Worm (Caenorhabditis elegans) whole organism, young adult: ENCODE data around the gene swan-2.

Experiments used
- B0019.2 ChIP-seq: fragments of 200-800 bp; sonication (Bioruptor generic); conservative IDR thresholded peaks from 2 replicates; pipeline ENCODE4 v1.3.6; 2022; ENCODE audit warnings: missing genetic modification reagents, missing genetic modification characterization, missing compliant biosample characterization
- F22D6.2 ChIP-seq: sonication (generic microtip); optimal IDR thresholded peaks from 2 replicates; lab custom pipeline; 2016; ENCODE audit warnings: mild to moderate bottlenecking, missing genetic modification characterization, missing compliant biosample characterization
- F33H1.4 ChIP-seq: fragments of 200-800 bp; sonication (Bioruptor generic); IDR thresholded peaks from 2 replicates; pipeline ENCODE4 v1.3.6; 2022; ENCODE audit warnings: missing genetic modification reagents, missing genetic modification characterization, missing compliant biosample characterization
- F37B4.10 ChIP-seq: fragments of 200-800 bp; sonication (Bioruptor generic); IDR thresholded peaks from 2 replicates; pipeline ENCODE4 v1.3.6; 2022; ENCODE audit warnings: missing genetic modification characterization, missing compliant biosample characterization
- F52B5.7 ChIP-seq: sonication (generic microtip); optimal IDR thresholded peaks from 2 replicates; lab custom pipeline; 2016; ENCODE audit warnings: mild to moderate bottlenecking, missing genetic modification characterization, missing compliant biosample characterization
- F57C9.4 ChIP-seq: sonication (generic microtip); optimal IDR thresholded peaks from 2 replicates; lab custom pipeline; 2017; ENCODE audit warnings: mild to moderate bottlenecking, missing genetic modification characterization, missing compliant biosample characterization
- K11D2.4 ChIP-seq: fragments of 200-800 bp; sonication (Bioruptor generic); IDR thresholded peaks from 2 replicates; pipeline ENCODE4 v1.3.6; 2022; ENCODE audit warnings: missing genetic modification reagents, missing genetic modification characterization, missing compliant biosample characterization
- T07F8.4 ChIP-seq: sonication (generic microtip); optimal IDR thresholded peaks from 2 replicates; lab custom pipeline; 2016; ENCODE audit warnings: mild to moderate bottlenecking, missing genetic modification characterization, moderate library complexity, missing compliant biosample characterization
- T26A5.8 ChIP-seq: sonication (generic microtip); optimal IDR thresholded peaks from 2 replicates; lab custom pipeline; 2016; ENCODE audit warnings: missing genetic modification characterization, missing compliant biosample characterization
- Y53F4B.3 ChIP-seq: fragments of 200-800 bp; sonication (Bioruptor generic); IDR thresholded peaks from 2 replicates; pipeline ENCODE4 v1.3.6; 2022; ENCODE audit warnings: missing genetic modification reagents, missing genetic modification characterization, missing compliant biosample characterization
- Y67H2A.10 ChIP-seq: fragments of 200-800 bp; sonication (Bioruptor generic); conservative IDR thresholded peaks from 2 replicates; pipeline ENCODE4 v1.3.6; 2022; ENCODE audit warnings: missing genetic modification reagents, missing genetic modification characterization, missing compliant biosample characterization
- ZK185.1 ChIP-seq: sonication (generic microtip); optimal IDR thresholded peaks from 2 replicates; lab custom pipeline; 2016; ENCODE audit warnings: mild to moderate bottlenecking, missing genetic modification characterization, missing compliant biosample characterization; ENCODE audit not compliant: poor library complexity, severe bottlenecking
- aptf-2 ChIP-seq: fragments of 200-800 bp; sonication (Bioruptor generic); conservative IDR thresholded peaks from 2 replicates; pipeline ENCODE4 v1.3.6; 2022; ENCODE audit warnings: missing genetic modification reagents, missing genetic modification characterization, missing compliant biosample characterization
- attf-3 ChIP-seq: fragments of 200-800 bp; sonication (Bioruptor generic); conservative IDR thresholded peaks from 2 replicates; pipeline ENCODE4 v1.3.6; 2022; ENCODE audit warnings: missing genetic modification reagents, missing genetic modification characterization, missing compliant biosample characterization
- attf-5 ChIP-seq: fragments of 200-800 bp; sonication (Bioruptor generic); optimal IDR thresholded peaks from 2 replicates; lab custom pipeline; 2018; ENCODE audit warnings: mild to moderate bottlenecking, missing genetic modification characterization, missing compliant biosample characterization
- attf-6 ChIP-seq: fragments of 200-800 bp; sonication (Bioruptor generic); IDR thresholded peaks from 2 replicates; pipeline ENCODE4 v1.3.6; 2022; ENCODE audit warnings: missing genetic modification reagents, missing genetic modification characterization, missing compliant biosample characterization
- bed-1 ChIP-seq: fragments of 200-800 bp; sonication (Bioruptor generic); IDR thresholded peaks from 2 replicates; pipeline ENCODE4 v1.3.6; 2022; ENCODE audit warnings: missing genetic modification reagents, missing genetic modification characterization, missing compliant biosample characterization
- bed-2 ChIP-seq: fragments of 200-800 bp; sonication (Bioruptor generic); IDR thresholded peaks from 2 replicates; pipeline ENCODE4 v1.3.6; 2022; ENCODE audit warnings: missing genetic modification reagents, missing genetic modification characterization, missing compliant biosample characterization
- cebp-1 ChIP-seq, 2 experiments: fragments of 200-800 bp in 1 of 2; sonication (Bioruptor generic) in 1 of 2; sonication (generic microtip) in 1 of 2; IDR thresholded peaks in 1 of 2; optimal IDR thresholded peaks in 1 of 2; 2 replicates each; pipeline versions ENCODE4 v1.3.6 to Lab custom; 2017 to 2022; ENCODE audit warnings: missing compliant biosample characterization in 2 of 2, missing genetic modification characterization in 2 of 2, mild to moderate bottlenecking in 1 of 2, missing genetic modification reagents in 1 of 2, moderate library complexity in 1 of 2
- chd-7 ChIP-seq: sonication (generic microtip); optimal IDR thresholded peaks from 2 replicates; lab custom pipeline; 2016; ENCODE audit warnings: mild to moderate bottlenecking, missing genetic modification characterization, moderate library complexity, missing compliant biosample characterization
- dpff-1 ChIP-seq: sonication (generic microtip); optimal IDR thresholded peaks from 2 replicates; lab custom pipeline; 2017; ENCODE audit warnings: mild to moderate bottlenecking, missing genetic modification characterization, missing compliant biosample characterization
- dpl-1 ChIP-seq: fragments of 150-350 bp; optimal IDR thresholded peaks from 2 replicates; lab custom pipeline; 2014; ENCODE audit warnings: missing biosample characterization, missing genetic modification reagents, missing genetic modification characterization
- egl-18 ChIP-seq: fragments of 200-800 bp; sonication (Bioruptor generic); IDR thresholded peaks from 2 replicates; pipeline ENCODE4 v1.3.6; 2022; ENCODE audit warnings: missing genetic modification reagents, missing genetic modification characterization, missing compliant biosample characterization
- egl-44 ChIP-seq: fragments of 200-800 bp; sonication (Bioruptor generic); IDR thresholded peaks from 2 replicates; pipeline ENCODE4 v1.3.6; 2022; ENCODE audit warnings: missing genetic modification reagents, missing genetic modification characterization, missing compliant biosample characterization
- egrh-3 ChIP-seq: fragments of 200-800 bp; sonication (Bioruptor generic); IDR thresholded peaks from 2 replicates; pipeline ENCODE4 v1.3.6; 2022; ENCODE audit warnings: missing genetic modification reagents, missing genetic modification characterization, missing compliant biosample characterization
- him-1 ChIP-seq: sonication (generic microtip); optimal IDR thresholded peaks from 2 replicates; lab custom pipeline; 2016; ENCODE audit warnings: missing genotype, missing genetic modification reagents, missing genetic modification characterization, missing compliant biosample characterization
- lag-1 ChIP-seq: fragments of 200-800 bp; sonication (Bioruptor generic); IDR thresholded peaks from 2 replicates; pipeline ENCODE4 v1.3.6; 2022; ENCODE audit warnings: missing genetic modification reagents, missing genetic modification characterization, missing compliant biosample characterization
- lin-26 ChIP-seq: fragments of 200-800 bp; sonication (Bioruptor generic); IDR thresholded peaks from 2 replicates; pipeline ENCODE4 v1.3.6; 2022; ENCODE audit warnings: missing genetic modification reagents, missing genetic modification characterization, missing compliant biosample characterization
- lin-35 ChIP-seq, 3 experiments: fragments of 150-350 bp in 2 of 3; sonication (generic microtip) in 1 of 3; optimal IDR thresholded peaks; 2 replicates each; lab custom pipeline; 2014 to 2018; ENCODE audit warnings: missing biosample characterization in 3 of 3, missing genetic modification characterization in 3 of 3, missing genetic modification reagents in 3 of 3
- lin-40 ChIP-seq: sonication (generic microtip); optimal IDR thresholded peaks from 2 replicates; lab custom pipeline; 2016; ENCODE audit warnings: missing genetic modification characterization, mild to moderate bottlenecking, missing compliant biosample characterization, missing genotype, missing genetic modification reagents
- lin-54 ChIP-seq: fragments of 200-800 bp; sonication (Bioruptor generic); optimal IDR thresholded peaks from 2 replicates; lab custom pipeline; 2018; ENCODE audit warnings: mild to moderate bottlenecking, missing genetic modification characterization, missing compliant biosample characterization
- madf-10 ChIP-seq: sonication (generic microtip); optimal IDR thresholded peaks from 2 replicates; lab custom pipeline; 2016; ENCODE audit warnings: mild to moderate bottlenecking, missing genetic modification characterization, missing compliant biosample characterization
- madf-3 ChIP-seq: fragments of 200-800 bp; sonication (Bioruptor generic); IDR thresholded peaks from 2 replicates; pipeline ENCODE4 v1.3.6; 2022; ENCODE audit warnings: missing genetic modification reagents, missing genetic modification characterization, missing compliant biosample characterization
- madf-8 ChIP-seq: fragments of 200-800 bp; sonication (Bioruptor generic); conservative IDR thresholded peaks from 2 replicates; pipeline ENCODE4 v1.3.6; 2022; ENCODE audit warnings: missing genetic modification reagents, missing genetic modification characterization, missing compliant biosample characterization
- mcd-1 ChIP-seq: fragments of 200-800 bp; sonication (Bioruptor generic); IDR thresholded peaks from 2 replicates; pipeline ENCODE4 v1.3.6; 2022; ENCODE audit warnings: missing genetic modification reagents, missing genetic modification characterization, missing compliant biosample characterization
- mel-28 ChIP-seq: sonication (generic microtip); optimal IDR thresholded peaks from 2 replicates; lab custom pipeline; 2016; ENCODE audit warnings: borderline replicate concordance, mild to moderate bottlenecking, missing genetic modification characterization, missing compliant biosample characterization
- mes-4 ChIP-seq: sonication (generic microtip); optimal IDR thresholded peaks from 2 replicates; lab custom pipeline; 2016; ENCODE audit warnings: missing genotype, missing genetic modification characterization, missing compliant biosample characterization
- nfya-1 ChIP-seq: sonication (generic microtip); optimal IDR thresholded peaks from 2 replicates; lab custom pipeline; 2017; ENCODE audit warnings: antibody characterized with exemption, missing compliant biosample characterization, missing genetic modification characterization, borderline replicate concordance; ENCODE audit not compliant: insufficient read depth
- pbrm-1 ChIP-seq: fragments of 200-800 bp; sonication (Bioruptor generic); IDR thresholded peaks from 2 replicates; pipeline ENCODE4 v1.3.6; 2022; ENCODE audit warnings: missing genetic modification reagents, missing genetic modification characterization, missing compliant biosample characterization
- rcor-1 ChIP-seq: fragments of 200-800 bp; sonication (Bioruptor generic); IDR thresholded peaks from 2 replicates; pipeline ENCODE4 v1.3.6; 2022; ENCODE audit warnings: missing genetic modification reagents, missing genetic modification characterization, missing compliant biosample characterization
- sea-2 ChIP-seq: fragments of 200-800 bp; sonication (Bioruptor generic); IDR thresholded peaks from 2 replicates; pipeline ENCODE4 v1.3.6; 2022; ENCODE audit warnings: missing genetic modification characterization, missing compliant biosample characterization
- snpc-3.4 ChIP-seq: sonication (generic microtip); optimal IDR thresholded peaks from 2 replicates; lab custom pipeline; 2017; ENCODE audit warnings: missing genetic modification characterization, mild to moderate bottlenecking, missing compliant biosample characterization, antibody characterized with exemption, moderate library complexity, missing genotype, missing genetic modification reagents
- tbx-9 ChIP-seq: sonication (generic microtip); optimal IDR thresholded peaks from 2 replicates; lab custom pipeline; 2016; ENCODE audit warnings: borderline replicate concordance, missing genetic modification characterization, inconsistent platforms, missing compliant biosample characterization
- tlf-1 ChIP-seq: fragments of 200-800 bp; sonication (Bioruptor generic); optimal IDR thresholded peaks from 2 replicates; lab custom pipeline; 2018; ENCODE audit warnings: mild to moderate bottlenecking, missing genetic modification characterization, missing compliant biosample characterization
- unc-130 ChIP-seq: sonication (generic microtip); optimal IDR thresholded peaks from 2 replicates; lab custom pipeline; 2016; ENCODE audit warnings: missing genetic modification reagents, missing genetic modification characterization, missing compliant biosample characterization
- xnd-1 ChIP-seq: sonication (generic microtip); optimal IDR thresholded peaks from 2 replicates; lab custom pipeline; 2016; ENCODE audit warnings: missing genotype, missing genetic modification reagents, missing genetic modification characterization, missing compliant biosample characterization
- zfh-2 ChIP-seq: fragments of 200-800 bp; sonication (Bioruptor generic); conservative IDR thresholded peaks from 2 replicates; pipeline ENCODE4 v1.3.6; 2022; ENCODE audit warnings: missing genetic modification reagents, missing genetic modification characterization, missing compliant biosample characterization

swan-2 gene

DNA sequence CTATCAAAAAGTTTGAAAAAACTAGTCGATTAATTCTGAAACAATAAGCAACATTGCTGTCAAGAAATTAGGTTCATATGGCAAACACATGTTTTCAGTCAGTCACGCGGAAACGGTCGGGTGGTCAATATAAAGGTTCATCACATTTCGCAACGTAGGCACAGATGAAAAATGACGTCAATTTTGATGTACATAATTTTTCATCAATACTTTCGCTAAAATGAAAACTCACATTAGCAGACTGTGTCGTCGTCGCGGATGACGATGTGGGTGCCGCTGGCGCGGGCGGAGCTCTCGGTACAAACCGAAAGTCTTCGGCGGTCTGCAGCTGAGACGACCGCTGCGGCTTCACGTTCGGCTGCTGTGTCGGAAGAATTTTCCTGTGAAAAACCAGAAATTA lies at the start of gene swan-2:
Gene swan-2 (minus strand): TSS at position 380 of the 400 bp plus-strand sequence.
- TF ChIP-seq sea-2 (no peak), F57C9.4 (tag; lab: Kevin White, UChicago) (no peak), aptf-2 (no peak), rcor-1 (GFP tag; lab: Robert Waterston, UW) (no peak), attf-5 (GFP tag; lab: Kevin White, UChicago) (peak; percentile 11), Y53F4B.3 (no peak), B0019.2 (GFP tag; lab: Robert Waterston, UW) (no peak), mcd-1 (GFP tag; lab: Robert Waterston, UW) (no peak), F33H1.4 (GFP tag; lab: Robert Waterston, UW) (no peak), snpc-3.4 (tag; lab: Kevin White, UChicago) (no peak), egrh-3 (peak; percentile 46; the same call in 1 of the 2 replicates), chd-7 (no peak), T07F8.4 (no peak), madf-10 (no peak), F52B5.7 (tag; lab: Kevin White, UChicago) (no peak), lag-1 (no peak), egl-44 (GFP tag; lab: Robert Waterston, UW) (no peak), K11D2.4 (GFP tag; lab: Robert Waterston, UW) (no peak), mes-4 (tag; lab: Kevin White, UChicago) (no peak), unc-130 (no peak), F22D6.2 (tag; lab: Kevin White, UChicago) (no peak), nfya-1 (tag; lab: Kevin White, UChicago) (no peak), dpff-1 (tag; lab: Kevin White, UChicago) (no peak), xnd-1 (tag; lab: Kevin White, UChicago) (no peak), lin-35 (GFP tag; optimal IDR thresholded peaks at IDR 0.05; lab: Kevin White, UChicago) (no peak), zfh-2 (GFP tag; lab: Robert Waterston, UW) (peak; percentile 83), lin-40 (tag; lab: Kevin White, UChicago) (no peak), cebp-1 (GFP tag; IDR thresholded peaks at IDR 0.05; lab: Robert Waterston, UW) (peak; percentile 84), cebp-1 (tag; optimal IDR thresholded peaks at IDR 0.05; lab: Kevin White, UChicago) (peak; percentile 91), egl-18 (no peak)

DNA sequence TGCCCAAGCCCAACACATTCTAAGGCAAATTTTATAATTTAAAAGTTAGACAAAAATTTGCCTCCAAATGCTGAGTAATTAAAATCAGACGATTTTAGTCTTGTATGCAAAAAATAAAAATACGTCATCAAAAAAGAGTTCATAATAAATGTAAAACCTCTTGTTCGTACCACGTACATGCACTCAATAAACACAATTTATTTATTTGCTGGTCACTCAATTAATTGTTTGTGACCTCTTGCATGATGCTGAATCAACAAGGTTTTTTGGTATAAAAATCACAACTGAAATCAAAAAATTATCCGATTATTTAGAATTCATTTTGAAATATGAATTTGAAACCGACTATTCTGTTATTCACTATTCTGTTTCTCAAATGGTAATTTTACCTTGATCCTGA lies 46.1 kb upstream of the swan-2 start, which contains the start of gene hpx-2:
Gene hpx-2 (plus strand): TSS at position 301 of the 400 bp plus-strand sequence.
- TF ChIP-seq madf-8 (GFP tag; lab: Robert Waterston, UW) (no peak), lin-54 (no peak), attf-3 (GFP tag; lab: Robert Waterston, UW) (no peak), madf-3 (no peak), him-1 (no peak), tbx-9 (no peak), lin-26 (GFP tag; lab: Robert Waterston, UW) (no peak), dpl-1 (GFP tag; lab: Kevin White, UChicago) (no peak), bed-1 (GFP tag; lab: Robert Waterston, UW) (no peak), Y67H2A.10 (GFP tag; lab: Robert Waterston, UW) (no peak), bed-2 (GFP tag; lab: Robert Waterston, UW) (no peak), F37B4.10 (GFP tag; lab: Robert Waterston, UW) (no peak), tlf-1 (GFP tag; lab: Kevin White, UChicago) (no peak), zfh-2 (GFP tag; lab: Robert Waterston, UW) (no peak), attf-6 (GFP tag; lab: Robert Waterston, UW) (no peak), pbrm-1 (GFP tag; lab: Robert Waterston, UW) (no peak), mel-28 (tag; lab: Kevin White, UChicago) (no peak), ZK185.1 (tag; lab: Kevin White, UChicago) (no peak), T26A5.8 (tag; lab: Kevin White, UChicago) (no peak)
